Worm (Caenorhabditis elegans) whole organism, midembryonic: Measurements from ENCODE around the gene C35D10.17.

ENCODE experiments used
- cog-1 ChIP-seq: sonication (generic microtip); optimal IDR thresholded peaks from 2 replicates; lab custom pipeline; 2016; ENCODE audit warnings: missing genetic modification characterization, missing compliant biosample characterization
- flt-1 ChIP-seq: fragments of 200-800 bp; sonication (Bioruptor generic); IDR thresholded peaks from 2 replicates; pipeline ENCODE4 v1.3.6; 2022; ENCODE audit warnings: missing genetic modification characterization, missing compliant biosample characterization
- klf-2 ChIP-seq: fragments of 200-800 bp; sonication (Bioruptor generic); conservative IDR thresholded peaks from 2 replicates; pipeline ENCODE4 v1.3.6; 2022; ENCODE audit warnings: missing genetic modification reagents, missing genetic modification characterization, missing compliant biosample characterization
- med-1 ChIP-seq: sonication (generic microtip); optimal IDR thresholded peaks from 2 replicates; lab custom pipeline; 2017; ENCODE audit warnings: missing genetic modification characterization, mild to moderate bottlenecking, missing compliant biosample characterization, antibody characterized with exemption, missing genetic modification reagents; ENCODE audit not compliant: insufficient read depth
- ref-1 ChIP-seq: fragments of 200-800 bp; sonication (Bioruptor generic); conservative IDR thresholded peaks from 2 replicates; pipeline ENCODE4 v1.3.6; 2022; ENCODE audit warnings: missing genetic modification reagents, missing genetic modification characterization, missing compliant biosample characterization
- tab-1 ChIP-seq: fragments of 200-800 bp; sonication (Bioruptor generic); IDR thresholded peaks from 2 replicates; pipeline ENCODE4 v1.3.6; 2022; ENCODE audit warnings: missing genetic modification characterization, missing compliant biosample characterization
- ztf-23 ChIP-seq: fragments of 200-800 bp; sonication (Bioruptor generic); IDR thresholded peaks from 2 replicates; pipeline ENCODE4 v1.3.6; 2022; ENCODE audit warnings: missing genetic modification reagents, missing genetic modification characterization, missing compliant biosample characterization
- ztf-29 ChIP-seq: fragments of 200-800 bp; sonication (Bioruptor generic); IDR thresholded peaks from 2 replicates; pipeline ENCODE4 v1.3.6; 2022; ENCODE audit warnings: missing genetic modification reagents, missing genetic modification characterization, missing compliant biosample characterization

ce11 chrIII:4913736-4914135 lies 46.9 kb downstream of the C35D10.17 start:
- TF ChIP-seq ztf-23 (GFP tag; lab: Robert Waterston, UW) (no peak), klf-2 (GFP tag; lab: Robert Waterston, UW) (no peak), ref-1 (GFP tag; lab: Robert Waterston, UW) (no peak), cog-1 (no peak), med-1 (GFP tag; lab: Kevin White, UChicago) (no peak), ztf-29 (GFP tag; lab: Robert Waterston, UW) (no peak), flt-1 (GFP tag; lab: Robert Waterston, UW) (no peak), tab-1 (GFP tag; lab: Robert Waterston, UW) (no peak)
